Fruit fly (Drosophila melanogaster) whole organism, embryonic: ENCODE measurements around the gene mdlc.

Experiments
- CG10431 ChIP-seq: fragments of 200-800 bp; sonication (Bioruptor generic); optimal IDR thresholded peaks from 3 replicates; lab custom pipeline; 2018; ENCODE audit warnings: missing biosample characterization, mild to moderate bottlenecking, missing genetic modification characterization
- CG13424 ChIP-seq: fragments of 200-800 bp; sonication (Bioruptor generic); optimal IDR thresholded peaks from 2 replicates; lab custom pipeline; 2019; ENCODE audit warnings: missing biosample characterization, mild to moderate bottlenecking, missing genetic modification characterization, moderate library complexity
- CG14050 ChIP-seq: fragments of 200-800 bp; sonication (Bioruptor generic); IDR thresholded peaks from 3 replicates; pipeline ENCODE4 v1.3.6; 2022; ENCODE audit warnings: missing biosample characterization, missing genetic modification characterization
- CG42726 ChIP-seq: fragments of 200-800 bp; sonication (Bioruptor generic); IDR thresholded peaks from 2 replicates; pipeline ENCODE4 v1.3.6; 2022; ENCODE audit warnings: missing biosample characterization, missing genetic modification characterization; ENCODE audit not compliant: partially characterized antibody
- CG8765 ChIP-seq: fragments of 200-800 bp; sonication (Bioruptor generic); IDR thresholded peaks from 2 replicates; pipeline ENCODE4 v1.3.6; 2022; ENCODE audit warnings: missing biosample characterization, missing genetic modification characterization
- HLH4C ChIP-seq: fragments of 200-800 bp; sonication (Bioruptor generic); IDR thresholded peaks from 3 replicates; pipeline ENCODE4 v1.3.6; 2022; ENCODE audit warnings: missing biosample characterization, missing genetic modification characterization; ENCODE audit not compliant: partially characterized antibody
- sc ChIP-seq, 3 experiments: fragments of >200 bp in 2 of 3; fragments of 200-800 bp in 1 of 3; sonication (Bioruptor generic) in 1 of 3; optimal IDR thresholded peaks; 2 replicates in 2 of 3; 3 replicates in 1 of 3; lab custom pipeline; 2017; ENCODE audit warnings: mild to moderate bottlenecking in 1 of 3, missing biosample characterization in 1 of 3, missing genetic modification characterization in 1 of 3, missing genetic modification reagents in 1 of 3
- vfl ChIP-seq: fragments of 200-800 bp; sonication (Bioruptor generic); optimal IDR thresholded peaks from 2 replicates; lab custom pipeline; 2016; ENCODE audit warnings: missing biosample characterization, missing genetic modification characterization

DNA sequence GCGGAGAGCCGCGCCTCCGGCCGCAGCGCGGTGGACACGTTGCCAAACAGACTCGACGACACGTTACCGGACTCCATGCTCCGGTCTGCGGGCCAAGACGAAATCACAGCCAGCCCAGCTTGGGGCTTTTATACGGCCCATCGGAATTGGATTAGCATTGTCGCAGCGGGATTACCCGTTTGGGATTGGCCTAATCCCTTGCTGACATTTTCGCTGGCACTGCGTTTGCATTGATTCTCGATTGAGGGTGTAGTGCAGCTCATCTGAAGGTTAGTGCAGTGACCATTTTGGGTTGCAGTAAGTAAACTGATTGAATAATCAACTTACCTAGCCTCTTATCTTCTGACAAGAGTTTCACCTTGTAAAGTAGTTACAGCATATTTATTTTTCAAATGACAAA, 24.8 kb downstream of the mdlc start, which contains the start of gene Rh3:
- TF ChIP-seq HLH4C (no peak), vfl (GFP tag; lab: Kevin White, UChicago) (no peak), CG10431 (GFP tag; lab: Kevin White, UChicago) (no peak), CG13424 (tag; lab: Kevin White, UChicago) (no peak), CG14050 (GFP tag; lab: Robert Waterston, UW) (no peak), CG42726 (GFP tag; lab: Robert Waterston, UW) (no peak), CG8765 (GFP tag; lab: Robert Waterston, UW) (no peak), sc (optimal IDR thresholded peaks at IDR 0.05; lab: Kevin White, UChicago) (no peak), sc (GFP tag; optimal IDR thresholded peaks at IDR 0.05; lab: Kevin White, UChicago) (no peak)
